Fruit fly (Drosophila melanogaster) whole organism, embryonic: Measurements from ENCODE around the gene Pde9.

Experiments
- Asciz ChIP-seq: fragments of 200-800 bp; sonication (Bioruptor generic); optimal IDR thresholded peaks from 2 replicates; lab custom pipeline; 2017; ENCODE audit warnings: missing biosample characterization, mild to moderate bottlenecking, missing genetic modification characterization, missing genetic modification reagents
- B-H2 ChIP-seq: fragments of 200-800 bp; sonication (Bioruptor generic); optimal IDR thresholded peaks from 2 replicates; lab custom pipeline; 2018; ENCODE audit warnings: missing biosample characterization, mild to moderate bottlenecking, missing genetic modification characterization
- CG10147 ChIP-seq: fragments of 200-800 bp; sonication (Bioruptor generic); optimal IDR thresholded peaks from 2 replicates; lab custom pipeline; 2019; ENCODE audit warnings: missing biosample characterization, mild to moderate bottlenecking, missing genetic modification characterization, moderate library complexity
- CG10462 ChIP-seq: fragments of 200-800 bp; sonication (Bioruptor generic); optimal IDR thresholded peaks from 2 replicates; lab custom pipeline; 2016; ENCODE audit warnings: missing biosample characterization, missing genetic modification characterization
- CG11560 ChIP-seq: fragments of 200-800 bp; sonication (Bioruptor generic); IDR thresholded peaks from 3 replicates; pipeline ENCODE4 v1.3.6; 2022; ENCODE audit warnings: missing biosample characterization, missing genetic modification characterization
- CG14860 ChIP-seq: fragments of 200-800 bp; sonication (Bioruptor generic); IDR thresholded peaks from 3 replicates; pipeline ENCODE4 v1.3.6; 2022; ENCODE audit warnings: missing biosample characterization, missing genetic modification characterization; ENCODE audit not compliant: partially characterized antibody
- CG1603 ChIP-seq: fragments of 200-800 bp; sonication (Bioruptor generic); optimal IDR thresholded peaks from 2 replicates; lab custom pipeline; 2019; ENCODE audit warnings: missing biosample characterization, mild to moderate bottlenecking, missing genetic modification characterization, moderate library complexity
- CG16813 ChIP-seq: fragments of 200-800 bp; sonication (Bioruptor generic); IDR thresholded peaks from 3 replicates; pipeline ENCODE4 v1.3.6; 2022; ENCODE audit warnings: missing biosample characterization, missing genetic modification characterization; ENCODE audit not compliant: partially characterized antibody
- CG17328 ChIP-seq: fragments of 200-800 bp; sonication (Bioruptor generic); IDR thresholded peaks from 2 replicates; pipeline ENCODE4 v1.3.6; 2022; ENCODE audit warnings: missing biosample characterization, missing genetic modification characterization
- CG2875 ChIP-seq: fragments of 200-800 bp; sonication (Bioruptor generic); optimal IDR thresholded peaks from 2 replicates; lab custom pipeline; 2017; ENCODE audit warnings: missing biosample characterization, mild to moderate bottlenecking, missing genetic modification characterization, missing genetic modification reagents
- CG31441 ChIP-seq: fragments of 200-800 bp; sonication (Bioruptor generic); IDR thresholded peaks from 2 replicates; pipeline ENCODE4 v1.3.6; 2022; ENCODE audit warnings: missing biosample characterization, missing genetic modification characterization
- CG3163 ChIP-seq: fragments of 200-800 bp; sonication (Bioruptor generic); optimal IDR thresholded peaks from 3 replicates; lab custom pipeline; 2016; ENCODE audit warnings: missing biosample characterization, missing genetic modification characterization
- CG32767 ChIP-seq: fragments of 200-800 bp; sonication (Bioruptor generic); IDR thresholded peaks from 2 replicates; pipeline ENCODE4 v1.3.6; 2022; ENCODE audit warnings: missing biosample characterization, missing genetic modification characterization
- CG3995 ChIP-seq: fragments of 200-800 bp; sonication (Bioruptor generic); optimal IDR thresholded peaks from 3 replicates; lab custom pipeline; 2016; ENCODE audit warnings: missing biosample characterization, missing genetic modification characterization
- CG4854 ChIP-seq: fragments of 200-800 bp; sonication (Bioruptor generic); optimal IDR thresholded peaks from 2 replicates; lab custom pipeline; 2016; ENCODE audit warnings: missing biosample characterization, missing genetic modification characterization, inconsistent platforms
- CG6765 ChIP-seq: fragments of 200-800 bp; sonication (Bioruptor generic); optimal IDR thresholded peaks from 3 replicates; lab custom pipeline; 2017; ENCODE audit warnings: missing biosample characterization, mild to moderate bottlenecking, missing genetic modification characterization
- CG6791 ChIP-seq: fragments of 200-800 bp; sonication (Bioruptor generic); IDR thresholded peaks from 3 replicates; pipeline ENCODE4 v1.3.6; 2022; ENCODE audit warnings: missing biosample characterization, missing genetic modification characterization; ENCODE audit not compliant: partially characterized antibody
- CG8924 ChIP-seq: fragments of 200-800 bp; optimal IDR thresholded peaks from 3 replicates; lab custom pipeline; 2019; ENCODE audit warnings: missing biosample characterization, mild to moderate bottlenecking, missing genetic modification characterization, moderate library complexity
- CTCF ChIP-seq: fragments of 200-800 bp; sonication (Bioruptor generic); optimal IDR thresholded peaks from 2 replicates; lab custom pipeline; 2017; ENCODE audit warnings: missing biosample characterization, mild to moderate bottlenecking, missing genetic modification characterization, moderate library complexity
- D19A ChIP-seq: fragments of 200-800 bp; optimal IDR thresholded peaks from 3 replicates; lab custom pipeline; 2019; ENCODE audit warnings: missing biosample characterization, mild to moderate bottlenecking, missing genetic modification characterization, moderate library complexity
- Deaf1 ChIP-seq: fragments of 200-800 bp; optimal IDR thresholded peaks from 3 replicates; lab custom pipeline; 2019; ENCODE audit warnings: missing biosample characterization, mild to moderate bottlenecking, missing genetic modification characterization, moderate library complexity
- Dip3 ChIP-seq: fragments of 200-800 bp; sonication (Bioruptor generic); optimal IDR thresholded peaks from 3 replicates; lab custom pipeline; 2016; ENCODE audit warnings: missing biosample characterization, missing genetic modification characterization
- Dp ChIP-seq: fragments of 200-800 bp; sonication (Bioruptor generic); optimal IDR thresholded peaks from 2 replicates; lab custom pipeline; 2018; ENCODE audit warnings: missing biosample characterization, mild to moderate bottlenecking, missing genetic modification characterization, moderate library complexity
- HHEX ChIP-seq: fragments of 200-800 bp; sonication (Bioruptor generic); optimal IDR thresholded peaks from 3 replicates; lab custom pipeline; 2017; ENCODE audit warnings: missing biosample characterization, mild to moderate bottlenecking, missing genetic modification characterization, missing genetic modification reagents
- HmgD ChIP-seq: fragments of 200-800 bp; sonication (Bioruptor generic); optimal IDR thresholded peaks from 3 replicates; lab custom pipeline; 2016; ENCODE audit warnings: missing biosample characterization, missing genetic modification characterization
- Jarid2 ChIP-seq: fragments of 200-800 bp; sonication (Bioruptor generic); optimal IDR thresholded peaks from 3 replicates; lab custom pipeline; 2017; ENCODE audit warnings: mild to moderate bottlenecking, missing biosample characterization, missing genetic modification reagents, missing genetic modification characterization
- Lpt ChIP-seq: fragments of >200 bp; optimal IDR thresholded peaks from 2 replicates; lab custom pipeline; 2018; ENCODE audit warnings: missing biosample characterization, missing genetic modification characterization
- MTF-1 ChIP-seq: fragments of 200-800 bp; sonication (Bioruptor generic); optimal IDR thresholded peaks from 2 replicates; lab custom pipeline; 2018; ENCODE audit warnings: missing biosample characterization, mild to moderate bottlenecking, missing genetic modification characterization, borderline replicate concordance
- Mad ChIP-seq: fragments of 200-800 bp; sonication (Bioruptor generic); optimal IDR thresholded peaks from 2 replicates; lab custom pipeline; 2016; ENCODE audit warnings: missing biosample characterization, missing genetic modification characterization
- Myb ChIP-seq: fragments of 200-800 bp; sonication (Bioruptor generic); optimal IDR thresholded peaks from 2 replicates; lab custom pipeline; 2016; ENCODE audit warnings: missing biosample characterization, missing genetic modification characterization
- NFAT ChIP-seq: fragments of 200-800 bp; sonication (Bioruptor generic); IDR thresholded peaks from 2 replicates; pipeline ENCODE4 v1.3.6; 2022; ENCODE audit warnings: missing biosample characterization, missing genetic modification characterization
- NfI ChIP-seq: fragments of 200-800 bp; sonication (Bioruptor generic); optimal IDR thresholded peaks from 3 replicates; lab custom pipeline; 2018; ENCODE audit warnings: missing biosample characterization, mild to moderate bottlenecking, missing genetic modification characterization, moderate library complexity
- TFAM ChIP-seq: fragments of 200-800 bp; sonication (Bioruptor generic); optimal IDR thresholded peaks from 2 replicates; lab custom pipeline; 2017; ENCODE audit warnings: missing biosample characterization, missing genetic modification characterization, inconsistent platforms
- Tbp ChIP-seq: fragments of >200 bp; optimal IDR thresholded peaks from 2 replicates; lab custom pipeline; 2018; ENCODE audit warnings: missing biosample characterization, missing genetic modification characterization
- ci ChIP-seq: fragments of 200-800 bp; sonication (Bioruptor generic); IDR thresholded peaks from 3 replicates; pipeline ENCODE4 v1.3.6; 2022; ENCODE audit warnings: missing biosample characterization, missing genetic modification characterization
- corto ChIP-seq: fragments of 200-800 bp; sonication (Bioruptor generic); optimal IDR thresholded peaks from 2 replicates; lab custom pipeline; 2016; ENCODE audit warnings: missing biosample characterization, mild to moderate bottlenecking, missing genetic modification characterization, moderate library complexity
- dysf ChIP-seq: fragments of 200-800 bp; sonication (Bioruptor generic); IDR thresholded peaks from 3 replicates; pipeline ENCODE4 v1.3.6; 2022; ENCODE audit warnings: missing biosample characterization, missing genetic modification characterization
- fd64A ChIP-seq: fragments of 200-800 bp; sonication (Bioruptor generic); optimal IDR thresholded peaks from 3 replicates; lab custom pipeline; 2018; ENCODE audit warnings: missing biosample characterization, mild to moderate bottlenecking, missing genetic modification characterization
- ftz-f1 ChIP-seq: fragments of 200-800 bp; sonication (Bioruptor generic); optimal IDR thresholded peaks from 2 replicates; lab custom pipeline; 2016; ENCODE audit warnings: missing biosample characterization, missing genetic modification characterization
- gcm2 ChIP-seq: fragments of 200-800 bp; sonication (Bioruptor generic); optimal IDR thresholded peaks from 2 replicates; lab custom pipeline; 2016; ENCODE audit warnings: missing biosample characterization, missing genetic modification characterization
- grn ChIP-seq: fragments of 200-800 bp; sonication (Bioruptor generic); optimal IDR thresholded peaks from 3 replicates; lab custom pipeline; 2017; ENCODE audit warnings: missing biosample characterization, missing genetic modification characterization
- insv ChIP-seq, 2 experiments: fragments of 200-800 bp; sonication (Bioruptor generic); optimal IDR thresholded peaks; 3 replicates each; lab custom pipeline; 2016 to 2018; ENCODE audit warnings: missing biosample characterization in 2 of 2, missing genetic modification characterization in 2 of 2
- jing ChIP-seq: fragments of 200-800 bp; sonication (Bioruptor generic); optimal IDR thresholded peaks from 2 replicates; lab custom pipeline; 2018; ENCODE audit warnings: missing biosample characterization, mild to moderate bottlenecking, missing genetic modification characterization
- lilli ChIP-seq: fragments of 200-800 bp; sonication (Bioruptor generic); optimal IDR thresholded peaks from 3 replicates; lab custom pipeline; 2016; ENCODE audit warnings: missing biosample characterization, missing genetic modification characterization
- onecut ChIP-seq: fragments of 200-800 bp; sonication (Bioruptor generic); IDR thresholded peaks from 2 replicates; pipeline ENCODE4 v1.3.6; 2022; ENCODE audit warnings: missing biosample characterization, missing genetic modification characterization
- otp ChIP-seq: fragments of 200-800 bp; sonication (Bioruptor generic); IDR thresholded peaks from 3 replicates; pipeline ENCODE4, ENCODE4 v1.3.6; 2022; ENCODE audit warnings: missing biosample characterization, missing genetic modification characterization
- pan ChIP-seq, 4 experiments: fragments of >200 bp in 3 of 4; fragments of 200-800 bp in 1 of 4; sonication (Bioruptor generic) in 1 of 4; optimal IDR thresholded peaks in 3 of 4; IDR thresholded peaks in 1 of 4; 2 replicates each; pipeline versions ENCODE4 v1.3.6 to Lab custom; 2017 to 2022; ENCODE audit warnings: missing biosample characterization in 2 of 4, missing genetic modification characterization in 2 of 4, mixed read lengths in 1 of 4
- pb ChIP-seq: fragments of 200-800 bp; sonication (Bioruptor generic); optimal IDR thresholded peaks from 3 replicates; lab custom pipeline; 2016; ENCODE audit warnings: missing biosample characterization, missing genetic modification characterization
- phol ChIP-seq: fragments of 200-800 bp; sonication (Bioruptor generic); optimal IDR thresholded peaks from 3 replicates; lab custom pipeline; 2018; ENCODE audit warnings: missing biosample characterization, mild to moderate bottlenecking, missing genetic modification characterization, moderate library complexity
- pita ChIP-seq: fragments of 200-800 bp; sonication (Bioruptor generic); optimal IDR thresholded peaks from 2 replicates; lab custom pipeline; 2017; ENCODE audit warnings: missing biosample characterization, mild to moderate bottlenecking, missing genetic modification characterization
- pzg ChIP-seq: fragments of 200-800 bp; sonication (Bioruptor generic); optimal IDR thresholded peaks from 3 replicates; lab custom pipeline; 2018; ENCODE audit warnings: missing biosample characterization, mild to moderate bottlenecking, missing genetic modification characterization, moderate library complexity
- tgo ChIP-seq: fragments of 200-800 bp; sonication (Bioruptor generic); IDR thresholded peaks from 3 replicates; pipeline ENCODE4 v1.3.6; 2022; ENCODE audit warnings: missing biosample characterization, missing genetic modification characterization

Pde9 gene

DNA sequence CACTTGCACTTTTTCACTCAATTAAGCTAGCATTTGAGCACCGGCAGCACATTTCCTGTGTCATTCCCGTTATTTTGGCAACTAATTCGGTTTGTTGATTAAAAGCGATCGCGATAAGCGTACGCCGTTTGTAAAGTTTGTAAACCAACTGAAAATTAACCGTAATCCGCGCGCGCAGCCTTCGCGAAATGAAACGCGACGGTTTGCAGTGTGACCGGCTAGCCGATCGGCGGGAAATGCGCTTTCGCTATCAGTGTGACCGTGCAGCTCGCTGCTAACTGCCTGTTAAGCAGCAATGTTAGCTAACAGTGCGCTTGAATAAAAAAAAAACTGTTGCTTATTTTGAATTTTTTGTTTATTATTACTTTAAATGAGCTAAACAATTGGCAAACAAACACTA, at the start of gene Pde9 (continued):
- TF ChIP-seq gcm2 (GFP tag; lab: Kevin White, UChicago): no peak
- TF ChIP-seq Dp (GFP tag; lab: Kevin White, UChicago): peak; percentile 63
- no peak for TF ChIP-seq fd64A (GFP tag; lab: Kevin White, UChicago)
- no peak for TF ChIP-seq tgo
- TF ChIP-seq pzg (GFP tag; lab: Kevin White, UChicago): peak; percentile 64
- no peak for TF ChIP-seq HmgD (GFP tag; lab: Kevin White, UChicago)
- no peak for TF ChIP-seq Mad (GFP tag; lab: Kevin White, UChicago)
- no peak for TF ChIP-seq D19A (tag; lab: Kevin White, UChicago)
- TF ChIP-seq Deaf1: no peak
- TF ChIP-seq CG3995: no peak
- no peak for TF ChIP-seq phol (tag; lab: Kevin White, UChicago)
- peak; percentile 53; the same call in 2 of the 3 replicates for TF ChIP-seq CG6791 (GFP tag; lab: Robert Waterston, UW)
- no peak for TF ChIP-seq MTF-1 (GFP tag; lab: Kevin White, UChicago)
- peak; percentile 51 for TF ChIP-seq ftz-f1 (GFP tag; lab: Kevin White, UChicago)
- TF ChIP-seq jing: no peak
- no peak for TF ChIP-seq pita (GFP tag; lab: Kevin White, UChicago)
- TF ChIP-seq CG11560 (tag; lab: Robert Waterston, UW): no peak
- no peak for TF ChIP-seq CG10462
- TF ChIP-seq otp: no peak
- no peak for TF ChIP-seq CTCF
- no peak for TF ChIP-seq CG2875 (GFP tag; lab: Kevin White, UChicago)
- no peak for TF ChIP-seq onecut (GFP tag; lab: Robert Waterston, UW)
- no peak for TF ChIP-seq corto (GFP tag; lab: Kevin White, UChicago)
- TF ChIP-seq Dip3 (GFP tag; lab: Kevin White, UChicago): no peak
- TF ChIP-seq HHEX: no peak
- peak; percentile 22; the same call in 1 of the 3 replicates for TF ChIP-seq ci (GFP tag; lab: Robert Waterston, UW)
- TF ChIP-seq CG16813: 0 out of 3 replicates have a peak, but pooled peaks have one; percentile 10
- TF ChIP-seq TFAM: no peak
- no peak for TF ChIP-seq CG17328 (GFP tag; lab: Robert Waterston, UW)
- no peak for TF ChIP-seq lilli (GFP tag; lab: Kevin White, UChicago)
- no peak for TF ChIP-seq pb
- TF ChIP-seq insv (GFP tag; optimal IDR thresholded peaks at IDR 0.05; lab: Kevin White, UChicago): no peak
- TF ChIP-seq Myb: peak; percentile 81
- TF ChIP-seq pan (optimal IDR thresholded peaks at IDR 0.05; lab: Kevin White, UChicago): no peak
- TF ChIP-seq pan (GFP tag; optimal IDR thresholded peaks at IDR 0.05 in 1 of 2, IDR thresholded peaks at IDR 0.05 in 1 of 2): no peak
- TF ChIP-seq CG6765: no peak
- TF ChIP-seq CG31441: no peak
- no peak for TF ChIP-seq Lpt (GFP tag; lab: Kevin White, UChicago)
- no peak for TF ChIP-seq CG8924 (tag; lab: Kevin White, UChicago)
- TF ChIP-seq NFAT (GFP tag; lab: Robert Waterston, UW): no peak
- peak; percentile 25 for TF ChIP-seq CG1603
- TF ChIP-seq grn (GFP tag; lab: Kevin White, UChicago): peak; percentile 25
- peak; percentile 51 for TF ChIP-seq Jarid2
- TF ChIP-seq Asciz (GFP tag; lab: Kevin White, UChicago): no peak
- peak; percentile 14 for TF ChIP-seq B-H2 (GFP tag; lab: Kevin White, UChicago)
- TF ChIP-seq Tbp (GFP tag; lab: Kevin White, UChicago): no peak
- TF ChIP-seq CG4854 (GFP tag; lab: Kevin White, UChicago): no peak
- TF ChIP-seq CG10147 (GFP tag; lab: Kevin White, UChicago): no peak
- TF ChIP-seq dysf: no peak
- no peak for TF ChIP-seq CG3163 (GFP tag; lab: Kevin White, UChicago)
- no peak for TF ChIP-seq CG14860 (GFP tag; lab: Robert Waterston, UW)
- TF ChIP-seq CG32767: no peak
- TF ChIP-seq NfI (GFP tag; lab: Kevin White, UChicago): no peak
